Fruit fly (Drosophila melanogaster) whole organism, adult: ENCODE measurements around the gene rngo.
A peak's percentile ranks its signal among the peaks of the same experiment; 100 is the strongest.

ENCODE experiments used
- CG11617 ChIP-seq: fragments of 200-800 bp; sonication (Bioruptor generic); optimal IDR thresholded peaks from 2 replicates; lab custom pipeline; 2017; ENCODE audit warnings: mild to moderate bottlenecking, missing biosample characterization, missing genetic modification reagents, missing genetic modification characterization
- CG12768 ChIP-seq: fragments of 200-800 bp; sonication (Bioruptor generic); optimal IDR thresholded peaks from 2 replicates; lab custom pipeline; 2017; ENCODE audit warnings: missing biosample characterization, missing genetic modification characterization, mild to moderate bottlenecking, moderate library complexity, missing genetic modification reagents
- CG14711 ChIP-seq: fragments of 200-800 bp; sonication (Bioruptor generic); optimal IDR thresholded peaks from 2 replicates; lab custom pipeline; 2018; ENCODE audit warnings: missing biosample characterization, mild to moderate bottlenecking, missing genetic modification characterization, moderate library complexity
- CG1620 ChIP-seq: fragments of 200-800 bp; sonication (Bioruptor generic); optimal IDR thresholded peaks from 2 replicates; lab custom pipeline; 2016; ENCODE audit warnings: missing biosample characterization, missing genetic modification characterization
- CG33017 ChIP-seq: fragments of 200-800 bp; sonication (Bioruptor generic); optimal IDR thresholded peaks from 2 replicates; lab custom pipeline; 2018; ENCODE audit warnings: missing biosample characterization, mild to moderate bottlenecking, missing genetic modification characterization, moderate library complexity
- CG5204 ChIP-seq: fragments of 200-800 bp; sonication (Bioruptor generic); optimal IDR thresholded peaks from 2 replicates; lab custom pipeline; 2016; ENCODE audit warnings: missing biosample characterization, missing genetic modification characterization
- CG7045 ChIP-seq: fragments of 200-800 bp; sonication (Bioruptor generic); optimal IDR thresholded peaks from 2 replicates; lab custom pipeline; 2017; ENCODE audit warnings: missing biosample characterization, mild to moderate bottlenecking, missing genetic modification characterization
- CG7101 ChIP-seq: fragments of 200-800 bp; sonication (Bioruptor generic); optimal IDR thresholded peaks from 2 replicates; lab custom pipeline; 2018; ENCODE audit warnings: missing biosample characterization, mild to moderate bottlenecking, missing genetic modification characterization, moderate library complexity
- Clk ChIP-seq: fragments of 200-800 bp; sonication (Bioruptor generic); optimal IDR thresholded peaks from 2 replicates; lab custom pipeline; 2017; ENCODE audit warnings: missing biosample characterization, missing genetic modification characterization
- Crg-1 ChIP-seq: fragments of 200-800 bp; sonication (Bioruptor generic); optimal IDR thresholded peaks from 2 replicates; lab custom pipeline; 2016; ENCODE audit warnings: missing biosample characterization, missing genetic modification characterization
- Hr96 ChIP-seq: fragments of 200-800 bp; sonication (Bioruptor generic); optimal IDR thresholded peaks from 2 replicates; lab custom pipeline; 2016; ENCODE audit warnings: missing biosample characterization, missing genetic modification characterization
- Mnt ChIP-seq: fragments of 200-800 bp; sonication (Bioruptor generic); optimal IDR thresholded peaks from 2 replicates; lab custom pipeline; 2016; ENCODE audit warnings: missing biosample characterization, mild to moderate bottlenecking, missing genetic modification characterization
- bab1 ChIP-seq: fragments of 200-800 bp; sonication (Bioruptor generic); optimal IDR thresholded peaks from 3 replicates; lab custom pipeline; 2019; ENCODE audit warnings: missing biosample characterization, mild to moderate bottlenecking, missing genetic modification characterization, moderate library complexity
- cic ChIP-seq: fragments of 200-800 bp; sonication (Bioruptor generic); optimal IDR thresholded peaks from 2 replicates; lab custom pipeline; 2017; ENCODE audit warnings: missing biosample characterization, mild to moderate bottlenecking, missing genetic modification characterization, moderate library complexity
- cnc ChIP-seq, 2 experiments: fragments of >200 bp; optimal IDR thresholded peaks; 2 replicates each; lab custom pipeline; 2017
- kay ChIP-seq: fragments of 200-800 bp; sonication (Bioruptor generic); peaks from one replicate; lab custom pipeline; 2016; ENCODE audit warnings: missing biosample characterization, missing genetic modification characterization, borderline replicate concordance
- ovo ChIP-seq: fragments of 200-800 bp; sonication (Bioruptor generic); optimal IDR thresholded peaks from 2 replicates; lab custom pipeline; 2016; ENCODE audit warnings: missing biosample characterization, missing genetic modification characterization
- pad ChIP-seq: fragments of 200-800 bp; sonication (Bioruptor generic); optimal IDR thresholded peaks from 3 replicates; lab custom pipeline; 2017; ENCODE audit warnings: missing biosample characterization, missing genetic modification characterization, mild to moderate bottlenecking, moderate library complexity, missing genetic modification reagents
- tj ChIP-seq: fragments of 200-800 bp; sonication (Bioruptor generic); optimal IDR thresholded peaks from 3 replicates; lab custom pipeline; 2017; ENCODE audit warnings: missing biosample characterization, mild to moderate bottlenecking, missing genetic modification characterization, moderate library complexity
- toe ChIP-seq: fragments of 200-800 bp; sonication (Bioruptor generic); optimal IDR thresholded peaks from 2 replicates; lab custom pipeline; 2016; ENCODE audit warnings: missing biosample characterization, missing genetic modification characterization

Gene rngo

dm6 chrX:16414451-16415368 is 26.5 kb upstream of the rngo start, which contains the start of gene Traf-like:
Gene Traf-like, plus strand, starts transcription at chrX:16415046.
- TF ChIP-seq CG12768 (GFP tag; lab: Kevin White, UChicago) (no peak), tj (GFP tag; lab: Kevin White, UChicago) (no peak), kay (GFP tag; lab: Kevin White, UChicago) (peak; percentile 55), pad (no peak), toe (GFP tag; lab: Kevin White, UChicago) (no peak), cic (GFP tag; lab: Kevin White, UChicago) (peak; percentile 38), Mnt (GFP tag; lab: Kevin White, UChicago) (peak; percentile 22)

dm6 chrX:16420048-16420447 is 21.2 kb upstream of the rngo start:
- TF ChIP-seq CG7101 (tag; lab: Kevin White, UChicago) = no peak
- TF ChIP-seq Crg-1 = no peak
- no peak for TF ChIP-seq CG11617 (GFP tag; lab: Kevin White, UChicago)
- no peak for TF ChIP-seq bab1
- TF ChIP-seq Hr96 (GFP tag; lab: Kevin White, UChicago) = no peak
- TF ChIP-seq CG33017 = no peak
- no peak for TF ChIP-seq cic (GFP tag; lab: Kevin White, UChicago)
- TF ChIP-seq tj (GFP tag; lab: Kevin White, UChicago) = no peak
- no peak for TF ChIP-seq pad
- TF ChIP-seq ovo = no peak
- TF ChIP-seq CG14711 (tag; lab: Kevin White, UChicago) = no peak
- TF ChIP-seq CG12768 (GFP tag; lab: Kevin White, UChicago) = no peak

- TF ChIP-seq ovo = no peak
- TF ChIP-seq CG5204 (GFP tag; lab: Kevin White, UChicago) = no peak
- no peak for TF ChIP-seq Hr96 (GFP tag; lab: Kevin White, UChicago)
- TF ChIP-seq CG11617 (GFP tag; lab: Kevin White, UChicago) = no peak
- TF ChIP-seq CG7101 (tag; lab: Kevin White, UChicago) = no peak
- TF ChIP-seq kay (GFP tag; lab: Kevin White, UChicago) = peak; percentile 56
- TF ChIP-seq CG33017 = no peak
- TF ChIP-seq Clk (GFP tag; lab: Kevin White, UChicago) = no peak
- no peak for TF ChIP-seq toe (GFP tag; lab: Kevin White, UChicago)
Observed at dm6 chrX:16420878-16421277, 20.4 kb upstream of the rngo start.

- TF ChIP-seq cic (GFP tag; lab: Kevin White, UChicago) = no peak
- peak; percentile 6 for TF ChIP-seq bab1
- peak; percentile 18 for TF ChIP-seq tj (GFP tag; lab: Kevin White, UChicago)
- peak; percentile 55 for TF ChIP-seq pad
- peak; percentile 69 for TF ChIP-seq Mnt (GFP tag; lab: Kevin White, UChicago)
- no peak for TF ChIP-seq CG14711 (tag; lab: Kevin White, UChicago)
Observed at dm6 chrX:16421899-16422412, 19.3 kb upstream of the rngo start, which contains the start of gene AnxB11. Gene AnxB11, minus strand, starts transcription at chrX:16422265.

dm6 chrX:16422466-16423124 is 18.6 kb upstream of the rngo start, which contains the start of gene hang:
Gene hang, plus strand, starts transcription at chrX:16422831.
- TF ChIP-seq cic (GFP tag; lab: Kevin White, UChicago) = peak; percentile 42
- no peak for TF ChIP-seq pad
- no peak for TF ChIP-seq Clk (GFP tag; lab: Kevin White, UChicago)
- no peak for TF ChIP-seq cnc (optimal IDR thresholded peaks at IDR 0.05; lab: Kevin White, UChicago)
- TF ChIP-seq CG12768 (GFP tag; lab: Kevin White, UChicago) = no peak
- TF ChIP-seq kay (GFP tag; lab: Kevin White, UChicago) = no peak
- no peak for TF ChIP-seq tj (GFP tag; lab: Kevin White, UChicago)
- TF ChIP-seq Hr96 (GFP tag; lab: Kevin White, UChicago) = peak; percentile 6
- TF ChIP-seq ovo = peak; percentile 45
- peak; percentile 65 for TF ChIP-seq CG11617 (GFP tag; lab: Kevin White, UChicago)
- TF ChIP-seq CG7045 (GFP tag; lab: Kevin White, UChicago) = no peak
- TF ChIP-seq CG1620 (GFP tag; lab: Kevin White, UChicago) = peak; percentile 37
- TF ChIP-seq toe (GFP tag; lab: Kevin White, UChicago) = no peak
- TF ChIP-seq CG5204 (GFP tag; lab: Kevin White, UChicago) = no peak
- TF ChIP-seq Crg-1 = peak; percentile 25
- peak; percentile 37 for TF ChIP-seq CG7101 (tag; lab: Kevin White, UChicago)
- TF ChIP-seq Mnt (GFP tag; lab: Kevin White, UChicago) = peak; percentile 83
- no peak for TF ChIP-seq CG33017
- peak; percentile 8 for TF ChIP-seq CG14711 (tag; lab: Kevin White, UChicago)
- TF ChIP-seq bab1 = peak; percentile 20

dm6 chrX:16423125-16423509 is 18.1 kb upstream of the rngo start:
- TF ChIP-seq CG7045 (GFP tag; lab: Kevin White, UChicago) (no peak), Crg-1 (no peak), CG1620 (GFP tag; lab: Kevin White, UChicago) (no peak), Clk (GFP tag; lab: Kevin White, UChicago) (no peak), CG33017 (no peak), CG14711 (tag; lab: Kevin White, UChicago) (no peak), toe (GFP tag; lab: Kevin White, UChicago) (no peak), Hr96 (GFP tag; lab: Kevin White, UChicago) (peak; percentile 44), Mnt (GFP tag; lab: Kevin White, UChicago) (no peak), CG12768 (GFP tag; lab: Kevin White, UChicago) (no peak), CG11617 (GFP tag; lab: Kevin White, UChicago) (peak; percentile 19), cic (GFP tag; lab: Kevin White, UChicago) (peak; percentile 7), CG5204 (GFP tag; lab: Kevin White, UChicago) (no peak), kay (GFP tag; lab: Kevin White, UChicago) (no peak), tj (GFP tag; lab: Kevin White, UChicago) (peak; percentile 59), CG7101 (tag; lab: Kevin White, UChicago) (no peak), bab1 (peak; percentile 82), ovo (no peak), cnc (optimal IDR thresholded peaks at IDR 0.05; lab: Kevin White, UChicago) (no peak), pad (no peak)
